Fruit fly (Drosophila melanogaster) whole organism, embryonic: Measurements from ENCODE around the gene CG5793.

Experiments used
- Antp ChIP-seq: fragments of 200-800 bp; sonication (Bioruptor generic); optimal IDR thresholded peaks from 3 replicates; lab custom pipeline; 2016; ENCODE audit warnings: missing biosample characterization, missing genetic modification characterization
- Atf6 ChIP-seq: fragments of 200-800 bp; sonication (Bioruptor generic); IDR thresholded peaks from 2 replicates; pipeline ENCODE4 v1.3.6; 2022; ENCODE audit warnings: missing biosample characterization, missing genetic modification characterization
- B-H1 ChIP-seq: fragments of 200-800 bp; sonication (Bioruptor generic); IDR thresholded peaks from 3 replicates; pipeline ENCODE4 v1.3.6; 2022; ENCODE audit warnings: missing biosample characterization, missing genetic modification characterization
- CG11247 ChIP-seq: fragments of 200-800 bp; sonication (Bioruptor generic); IDR thresholded peaks from 2 replicates; pipeline ENCODE4 v1.3.6; 2022; ENCODE audit warnings: missing biosample characterization, missing genetic modification characterization
- CG11696 ChIP-seq: fragments of 200-800 bp; sonication (Bioruptor generic); IDR thresholded peaks from 2 replicates; pipeline ENCODE4 v1.3.6; 2022; ENCODE audit warnings: missing biosample characterization, missing genetic modification characterization
- CG13424 ChIP-seq: fragments of 200-800 bp; sonication (Bioruptor generic); optimal IDR thresholded peaks from 2 replicates; lab custom pipeline; 2019; ENCODE audit warnings: missing biosample characterization, mild to moderate bottlenecking, missing genetic modification characterization, moderate library complexity
- CG13624 ChIP-seq: fragments of 200-800 bp; sonication (Bioruptor generic); optimal IDR thresholded peaks from 2 replicates; lab custom pipeline; 2016; ENCODE audit warnings: missing biosample characterization, missing genetic modification characterization
- CG14667 ChIP-seq: fragments of 200-800 bp; sonication (Bioruptor generic); IDR thresholded peaks from 2 replicates; pipeline ENCODE4 v1.3.6; 2022; ENCODE audit warnings: missing biosample characterization, missing genetic modification characterization
- CG15514 ChIP-seq: fragments of 200-800 bp; sonication (Bioruptor generic); optimal IDR thresholded peaks from 3 replicates; lab custom pipeline; 2017; ENCODE audit warnings: missing biosample characterization, missing genetic modification characterization, mild to moderate bottlenecking, moderate library complexity, missing genetic modification reagents
- CG1603 ChIP-seq: fragments of 200-800 bp; sonication (Bioruptor generic); optimal IDR thresholded peaks from 2 replicates; lab custom pipeline; 2019; ENCODE audit warnings: missing biosample characterization, mild to moderate bottlenecking, missing genetic modification characterization, moderate library complexity
- CG1647 ChIP-seq: fragments of 200-800 bp; sonication (Bioruptor generic); optimal IDR thresholded peaks from 3 replicates; lab custom pipeline; 2016; ENCODE audit warnings: missing biosample characterization, missing genetic modification characterization
- CG16779 ChIP-seq: fragments of 200-800 bp; sonication (Bioruptor generic); IDR thresholded peaks from 2 replicates; pipeline ENCODE4 v1.3.6; 2022; ENCODE audit warnings: missing biosample characterization, missing genetic modification characterization
- CG16815 ChIP-seq: fragments of 200-800 bp; sonication (Bioruptor generic); optimal IDR thresholded peaks from 3 replicates; lab custom pipeline; 2017; ENCODE audit warnings: missing biosample characterization, mild to moderate bottlenecking, missing genetic modification characterization
- CG17568 ChIP-seq: fragments of 200-800 bp; sonication (Bioruptor generic); optimal IDR thresholded peaks from 2 replicates; lab custom pipeline; 2018; ENCODE audit warnings: missing biosample characterization, mild to moderate bottlenecking, missing genetic modification characterization, moderate library complexity
- CG2199 ChIP-seq: fragments of 200-800 bp; sonication (Bioruptor generic); IDR thresholded peaks from 3 replicates; pipeline ENCODE4 v1.3.6; 2022; ENCODE audit warnings: missing biosample characterization, missing genetic modification characterization
- CG2889 ChIP-seq: fragments of 200-800 bp; sonication (Bioruptor generic); IDR thresholded peaks from 3 replicates; pipeline ENCODE4 v1.3.6; 2022; ENCODE audit warnings: missing biosample characterization, missing genetic modification characterization
- CG3995 ChIP-seq: fragments of 200-800 bp; sonication (Bioruptor generic); optimal IDR thresholded peaks from 3 replicates; lab custom pipeline; 2016; ENCODE audit warnings: missing biosample characterization, missing genetic modification characterization
- CG4360 ChIP-seq: fragments of 200-800 bp; sonication (Bioruptor generic); IDR thresholded peaks from 2 replicates; pipeline ENCODE4 v1.3.6; 2022; ENCODE audit warnings: missing biosample characterization, missing genetic modification characterization
- CG4424 ChIP-seq: fragments of 200-800 bp; sonication (Bioruptor generic); optimal IDR thresholded peaks from 3 replicates; lab custom pipeline; 2016; ENCODE audit warnings: missing biosample characterization, missing genetic modification characterization
- CG4730 ChIP-seq: fragments of 200-800 bp; sonication (Bioruptor generic); IDR thresholded peaks from 2 replicates; pipeline ENCODE4 v1.3.6; 2022; ENCODE audit warnings: missing biosample characterization, missing genetic modification characterization
- CG8281 ChIP-seq: fragments of 200-800 bp; sonication (Bioruptor generic); optimal IDR thresholded peaks from 2 replicates; lab custom pipeline; 2018; ENCODE audit warnings: missing biosample characterization, mild to moderate bottlenecking, missing genetic modification characterization, moderate library complexity
- D19B ChIP-seq: fragments of 200-800 bp; sonication (Bioruptor generic); optimal IDR thresholded peaks from 2 replicates; lab custom pipeline; 2017; ENCODE audit warnings: missing biosample characterization, mild to moderate bottlenecking, missing genetic modification characterization
- Dip3 ChIP-seq: fragments of 200-800 bp; sonication (Bioruptor generic); optimal IDR thresholded peaks from 3 replicates; lab custom pipeline; 2016; ENCODE audit warnings: missing biosample characterization, missing genetic modification characterization
- Dref ChIP-seq: fragments of 200-800 bp; sonication (Bioruptor generic); IDR thresholded peaks from 2 replicates; pipeline ENCODE4 v1.3.6; 2022; ENCODE audit warnings: missing biosample characterization, missing genetic modification characterization
- E2f2 ChIP-seq: fragments of 200-800 bp; sonication (Bioruptor generic); IDR thresholded peaks from 2 replicates; pipeline ENCODE4 v1.3.6; 2022; ENCODE audit warnings: missing biosample characterization, missing genetic modification characterization
- HLH3B ChIP-seq: fragments of 200-800 bp; sonication (Bioruptor generic); IDR thresholded peaks from 2 replicates; pipeline ENCODE4 v1.3.6; 2022; ENCODE audit warnings: missing biosample characterization, missing genetic modification characterization
- HLHmδ ChIP-seq: fragments of 200-800 bp; sonication (Bioruptor generic); optimal IDR thresholded peaks from 2 replicates; lab custom pipeline; 2018; ENCODE audit warnings: missing biosample characterization, mild to moderate bottlenecking, missing genetic modification characterization, moderate library complexity
- NK7.1 ChIP-seq: fragments of 200-800 bp; sonication (Bioruptor generic); optimal IDR thresholded peaks from 3 replicates; lab custom pipeline; 2016; ENCODE audit warnings: missing biosample characterization, missing genetic modification characterization
- Rx ChIP-seq: fragments of 200-800 bp; sonication (Bioruptor generic); IDR thresholded peaks from 2 replicates; pipeline ENCODE4 v1.3.6; 2022; ENCODE audit warnings: missing biosample characterization, missing genetic modification characterization
- Side ChIP-seq: fragments of 200-800 bp; sonication (Bioruptor generic); optimal IDR thresholded peaks from 2 replicates; lab custom pipeline; 2016; ENCODE audit warnings: missing biosample characterization, missing genetic modification characterization
- Sry-δ ChIP-seq: fragments of 200-800 bp; sonication (Bioruptor generic); optimal IDR thresholded peaks from 2 replicates; lab custom pipeline; 2016; ENCODE audit warnings: missing biosample characterization, missing genetic modification characterization
- Trl ChIP-seq, 3 experiments: fragments of >200 bp in 2 of 3; fragments of 200-800 bp in 1 of 3; sonication (Bioruptor generic) in 1 of 3; optimal IDR thresholded peaks; 2 replicates in 1 of 3; 3 replicates in 2 of 3; lab custom pipeline; 2016 to 2017; ENCODE audit warnings: missing biosample characterization in 1 of 3, missing genetic modification characterization in 1 of 3
- aop ChIP-seq: fragments of 200-800 bp; sonication (Bioruptor generic); IDR thresholded peaks from 2 replicates; pipeline ENCODE4 v1.3.6; 2022; ENCODE audit warnings: missing biosample characterization, missing genetic modification characterization
- bowl ChIP-seq: fragments of 200-800 bp; sonication (Bioruptor generic); IDR thresholded peaks from 2 replicates; pipeline ENCODE4 v1.3.6; 2022; ENCODE audit warnings: missing biosample characterization, missing genetic modification characterization
- caup ChIP-seq: fragments of 200-800 bp; sonication (Bioruptor generic); optimal IDR thresholded peaks from 3 replicates; lab custom pipeline; 2017; ENCODE audit warnings: missing biosample characterization, mild to moderate bottlenecking, missing genetic modification characterization, moderate library complexity; ENCODE audit not compliant: severe bottlenecking
- crc ChIP-seq: fragments of 200-800 bp; sonication (Bioruptor generic); optimal IDR thresholded peaks from 2 replicates; lab custom pipeline; 2016; ENCODE audit warnings: missing biosample characterization, missing genetic modification characterization
- crol ChIP-seq: fragments of 200-800 bp; sonication (Bioruptor generic); IDR thresholded peaks from 2 replicates; pipeline ENCODE4 v1.3.6; 2022; ENCODE audit warnings: missing biosample characterization, missing genetic modification characterization
- dmrt99B ChIP-seq: fragments of 200-800 bp; sonication (Bioruptor generic); optimal IDR thresholded peaks from 2 replicates; lab custom pipeline; 2018; ENCODE audit warnings: missing biosample characterization, mild to moderate bottlenecking, missing genetic modification characterization, moderate library complexity
- ftz-f1 ChIP-seq: fragments of 200-800 bp; sonication (Bioruptor generic); optimal IDR thresholded peaks from 2 replicates; lab custom pipeline; 2016; ENCODE audit warnings: missing biosample characterization, missing genetic modification characterization
- gce ChIP-seq: fragments of 200-800 bp; sonication (Bioruptor generic); IDR thresholded peaks from 3 replicates; pipeline ENCODE4 v1.3.6; 2022; ENCODE audit warnings: missing biosample characterization, missing genetic modification characterization
- gcm2 ChIP-seq: fragments of 200-800 bp; sonication (Bioruptor generic); optimal IDR thresholded peaks from 2 replicates; lab custom pipeline; 2016; ENCODE audit warnings: missing biosample characterization, missing genetic modification characterization
- gsb-n ChIP-seq: fragments of 200-800 bp; sonication (Bioruptor generic); optimal IDR thresholded peaks from 3 replicates; lab custom pipeline; 2018; ENCODE audit warnings: missing biosample characterization, mild to moderate bottlenecking, missing genetic modification characterization
- maf-S ChIP-seq: fragments of 200-800 bp; sonication (Bioruptor generic); optimal IDR thresholded peaks from 2 replicates; lab custom pipeline; 2016; ENCODE audit warnings: missing biosample characterization, missing genetic modification characterization
- oc ChIP-seq: fragments of 200-800 bp; sonication (Bioruptor generic); optimal IDR thresholded peaks from 2 replicates; lab custom pipeline; 2018; ENCODE audit warnings: missing biosample characterization, mild to moderate bottlenecking, missing genetic modification characterization, moderate library complexity
- odd ChIP-seq: fragments of 200-800 bp; sonication (Bioruptor generic); optimal IDR thresholded peaks from 2 replicates; lab custom pipeline; 2017; ENCODE audit warnings: missing biosample characterization, mild to moderate bottlenecking, missing genetic modification characterization
- pum ChIP-seq: fragments of 200-800 bp; sonication (Bioruptor generic); optimal IDR thresholded peaks from 2 replicates; lab custom pipeline; 2016; ENCODE audit warnings: missing biosample characterization, missing genetic modification characterization
- seq ChIP-seq: fragments of 200-800 bp; sonication (Bioruptor generic); IDR thresholded peaks from 2 replicates; pipeline ENCODE4 v1.3.6; 2022; ENCODE audit warnings: missing biosample characterization, missing genetic modification characterization
- ssp ChIP-seq: fragments of 200-800 bp; sonication (Bioruptor generic); IDR thresholded peaks from 2 replicates; pipeline ENCODE4 v1.3.6; 2022; ENCODE audit warnings: missing biosample characterization, missing genetic modification characterization
- tap ChIP-seq: fragments of 200-800 bp; optimal IDR thresholded peaks from 3 replicates; lab custom pipeline; 2019; ENCODE audit warnings: missing biosample characterization, mild to moderate bottlenecking, missing genetic modification characterization, moderate library complexity
- tio ChIP-seq: fragments of 200-800 bp; sonication (Bioruptor generic); optimal IDR thresholded peaks from 2 replicates; lab custom pipeline; 2017; ENCODE audit warnings: missing biosample characterization, missing genetic modification characterization, inconsistent platforms
- zfh2 ChIP-seq: fragments of 200-800 bp; sonication (Bioruptor generic); optimal IDR thresholded peaks from 2 replicates; lab custom pipeline; 2016; ENCODE audit warnings: missing biosample characterization, missing genetic modification characterization

CG5793 gene

DNA sequence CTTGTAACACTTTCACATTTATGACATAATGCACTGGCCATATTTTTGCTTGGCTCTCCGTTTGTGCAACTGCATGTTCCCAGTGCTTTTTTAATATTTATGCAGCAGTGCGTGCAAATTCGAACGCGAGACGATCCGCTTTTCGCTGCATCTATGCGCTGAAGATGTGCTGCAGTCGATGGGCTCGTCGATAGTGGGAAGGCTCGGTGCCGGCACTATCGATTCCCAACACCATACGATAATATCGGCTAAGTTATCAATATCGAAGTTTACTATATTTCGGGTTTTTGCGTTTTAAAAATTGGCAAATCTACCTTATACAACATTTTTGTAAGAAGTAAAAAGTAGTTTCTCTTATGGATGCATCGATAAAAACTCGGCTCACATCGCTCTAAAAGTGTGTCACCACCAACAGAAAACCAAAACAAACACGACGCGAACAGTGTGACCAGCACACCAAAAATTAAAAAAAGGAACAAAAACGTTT is 29.7 kb upstream of the CG5793 start, which contains the start of gene RhoGAP93B (continued):
- no peak for TF ChIP-seq Trl (optimal IDR thresholded peaks at IDR 0.05; lab: Kevin White, UChicago)
- TF ChIP-seq Trl (GFP tag; optimal IDR thresholded peaks at IDR 0.05; lab: Kevin White, UChicago): peak; percentile 86
- no peak for TF ChIP-seq dmrt99B (tag; lab: Kevin White, UChicago)
- TF ChIP-seq D19B (GFP tag; lab: Kevin White, UChicago): peak; percentile 35
- TF ChIP-seq caup (GFP tag; lab: Kevin White, UChicago): peak; percentile 85
- TF ChIP-seq aop (GFP tag; lab: Robert Waterston, UW): peak; percentile 91
- peak; percentile 81 for TF ChIP-seq Antp (GFP tag; lab: Kevin White, UChicago)
- TF ChIP-seq crc (GFP tag; lab: Kevin White, UChicago): peak; percentile 74
- peak; percentile 93 for TF ChIP-seq CG13624 (GFP tag; lab: Kevin White, UChicago)
- TF ChIP-seq seq (GFP tag; lab: Robert Waterston, UW): peak; percentile 79
- peak; percentile 63 for TF ChIP-seq NK7.1 (GFP tag; lab: Kevin White, UChicago)
- TF ChIP-seq CG8281 (tag; lab: Kevin White, UChicago): peak; percentile 26
- TF ChIP-seq HLHmδ (GFP tag; lab: Kevin White, UChicago): peak; percentile 57
- TF ChIP-seq pum (GFP tag; lab: Kevin White, UChicago): peak; percentile 84
- peak; percentile 74; the same call in 2 of the 3 replicates for TF ChIP-seq CG2889 (GFP tag; lab: Robert Waterston, UW)
- TF ChIP-seq maf-S (GFP tag; lab: Kevin White, UChicago): peak; percentile 60
- TF ChIP-seq CG14667 (GFP tag; lab: Robert Waterston, UW): peak; percentile 91
- peak; percentile 92 for TF ChIP-seq Atf6 (GFP tag; lab: Robert Waterston, UW)
- peak; percentile 88 for TF ChIP-seq bowl
- no peak for TF ChIP-seq gcm2 (GFP tag; lab: Kevin White, UChicago)
- TF ChIP-seq CG15514: peak; percentile 90
- peak; percentile 85 for TF ChIP-seq CG1647 (GFP tag; lab: Kevin White, UChicago)
- 0 out of 3 replicates have a peak, but pooled peaks have one; percentile 48 for TF ChIP-seq gce
- no peak for TF ChIP-seq CG17568
- TF ChIP-seq CG4360 (GFP tag; lab: Robert Waterston, UW): 0 out of 2 replicates have a peak, but pooled peaks have one; percentile 5
- TF ChIP-seq Rx (GFP tag; lab: Robert Waterston, UW): peak; percentile 83
- peak; percentile 78 for TF ChIP-seq CG4424
- TF ChIP-seq oc (tag; lab: Kevin White, UChicago): no peak
- TF ChIP-seq Side (GFP tag; lab: Kevin White, UChicago): peak; percentile 78
- TF ChIP-seq crol (GFP tag; lab: Robert Waterston, UW): peak; percentile 39; the same call in 1 of the 2 replicates
- TF ChIP-seq E2f2 (GFP tag; lab: Robert Waterston, UW): peak; percentile 84
- peak; percentile 89 for TF ChIP-seq CG11247 (GFP tag; lab: Robert Waterston, UW)
- TF ChIP-seq CG16815: peak; percentile 71
- peak; percentile 9 for TF ChIP-seq odd
- peak; percentile 74 for TF ChIP-seq CG16779
- peak; percentile 100 for TF ChIP-seq Sry-δ (GFP tag; lab: Kevin White, UChicago)
- TF ChIP-seq Dref (GFP tag; lab: Robert Waterston, UW): peak; percentile 88
- TF ChIP-seq zfh2 (GFP tag; lab: Kevin White, UChicago): peak; percentile 92
- TF ChIP-seq HLH3B (GFP tag; lab: Robert Waterston, UW): peak; percentile 93
- TF ChIP-seq CG11696 (GFP tag; lab: Robert Waterston, UW): peak; percentile 44; the same call in 1 of the 2 replicates
- TF ChIP-seq CG13424 (tag; lab: Kevin White, UChicago): peak; percentile 85
- peak; percentile 82 for TF ChIP-seq B-H1
- no peak for TF ChIP-seq tap
- peak; percentile 64 for TF ChIP-seq ftz-f1
- peak; percentile 92 for TF ChIP-seq Dip3 (GFP tag; lab: Kevin White, UChicago)
- TF ChIP-seq CG2199 (GFP tag; lab: Robert Waterston, UW): peak; percentile 88; the same call in 2 of the 3 replicates
- peak; percentile 81 for TF ChIP-seq CG4730 (GFP tag; lab: Robert Waterston, UW)
- peak; percentile 86 for TF ChIP-seq CG1603
- no peak for TF ChIP-seq gsb-n (tag; lab: Kevin White, UChicago)
- TF ChIP-seq CG3995 (GFP tag; lab: Kevin White, UChicago): peak; percentile 51
- TF ChIP-seq ssp: peak; percentile 90
- no peak for TF ChIP-seq tio (GFP tag; lab: Kevin White, UChicago)
